Fruit fly (Drosophila melanogaster) whole organism, embryonic: ENCODE measurements around the gene Ptp36E.

ENCODE experiments used
- Aef1 ChIP-seq: fragments of 200-800 bp; sonication (Bioruptor generic); IDR thresholded peaks from 3 replicates; pipeline ENCODE4 v1.3.6; 2022; ENCODE audit warnings: missing biosample characterization, missing genetic modification characterization
- Antp ChIP-seq: fragments of 200-800 bp; sonication (Bioruptor generic); optimal IDR thresholded peaks from 3 replicates; lab custom pipeline; 2016; ENCODE audit warnings: missing biosample characterization, missing genetic modification characterization
- Atf-2 ChIP-seq: fragments of 200-800 bp; sonication (Bioruptor generic); optimal IDR thresholded peaks from 2 replicates; lab custom pipeline; 2016; ENCODE audit warnings: missing biosample characterization, missing genetic modification characterization
- BEAF-32 ChIP-seq: fragments of 200-800 bp; sonication (Bioruptor generic); optimal IDR thresholded peaks from 3 replicates; lab custom pipeline; 2017; ENCODE audit warnings: missing biosample characterization, missing genetic modification characterization, mild to moderate bottlenecking, moderate library complexity, missing genetic modification reagents
- BtbVII ChIP-seq: fragments of 200-800 bp; sonication (Bioruptor generic); optimal IDR thresholded peaks from 3 replicates; lab custom pipeline; 2017; ENCODE audit warnings: missing biosample characterization, mild to moderate bottlenecking, missing genetic modification characterization
- C15 ChIP-seq: fragments of 200-800 bp; sonication (Bioruptor generic); IDR thresholded peaks from 3 replicates; pipeline ENCODE4 v1.3.6; 2022; ENCODE audit warnings: missing biosample characterization, missing genetic modification characterization
- CG10654 ChIP-seq: fragments of 200-800 bp; sonication (Bioruptor generic); optimal IDR thresholded peaks from 2 replicates; lab custom pipeline; 2016; ENCODE audit warnings: missing biosample characterization, missing genetic modification characterization
- CG13775 ChIP-seq: fragments of 200-800 bp; sonication (Bioruptor generic); optimal IDR thresholded peaks from 3 replicates; lab custom pipeline; 2017; ENCODE audit warnings: missing biosample characterization, mild to moderate bottlenecking, missing genetic modification characterization
- CG15011 ChIP-seq: fragments of 200-800 bp; sonication (Bioruptor generic); optimal IDR thresholded peaks from 3 replicates; lab custom pipeline; 2018; ENCODE audit warnings: missing biosample characterization, mild to moderate bottlenecking, missing genetic modification characterization
- CG15073 ChIP-seq: fragments of 200-800 bp; sonication (Bioruptor generic); optimal IDR thresholded peaks from 2 replicates; lab custom pipeline; 2016; ENCODE audit warnings: missing biosample characterization, missing genetic modification characterization
- CG17612 ChIP-seq: fragments of 200-800 bp; sonication (Bioruptor generic); IDR thresholded peaks from 2 replicates; pipeline ENCODE4 v1.3.6; 2022; ENCODE audit warnings: missing biosample characterization, missing genetic modification characterization
- CG18599 ChIP-seq: fragments of 200-800 bp; sonication (Bioruptor generic); optimal IDR thresholded peaks from 3 replicates; lab custom pipeline; 2017; ENCODE audit warnings: missing biosample characterization, missing genetic modification characterization, mild to moderate bottlenecking, moderate library complexity, missing genetic modification reagents
- CG2120 ChIP-seq: fragments of 200-800 bp; sonication (Bioruptor generic); optimal IDR thresholded peaks from 3 replicates; lab custom pipeline; 2016; ENCODE audit warnings: missing biosample characterization, missing genetic modification characterization
- CG3726 ChIP-seq: fragments of 200-800 bp; sonication (Bioruptor generic); IDR thresholded peaks from 3 replicates; pipeline ENCODE4, ENCODE4 v1.3.6; 2022; ENCODE audit warnings: missing biosample characterization, missing genetic modification characterization
- CG4328 ChIP-seq: fragments of 200-800 bp; sonication (Bioruptor generic); optimal IDR thresholded peaks from 3 replicates; lab custom pipeline; 2017; ENCODE audit warnings: missing biosample characterization, missing genetic modification reagents, missing genetic modification characterization
- CG5245 ChIP-seq: fragments of 200-800 bp; sonication (Bioruptor generic); optimal IDR thresholded peaks from 3 replicates; lab custom pipeline; 2016; ENCODE audit warnings: missing biosample characterization, missing genetic modification characterization
- CG6765 ChIP-seq: fragments of 200-800 bp; sonication (Bioruptor generic); optimal IDR thresholded peaks from 3 replicates; lab custom pipeline; 2017; ENCODE audit warnings: missing biosample characterization, mild to moderate bottlenecking, missing genetic modification characterization
- CG7357 ChIP-seq: fragments of 200-800 bp; sonication (Bioruptor generic); IDR thresholded peaks from 3 replicates; pipeline ENCODE4 v1.3.6; 2022; ENCODE audit warnings: missing biosample characterization, missing genetic modification characterization
- CG7556 ChIP-seq: fragments of 200-800 bp; sonication (Bioruptor generic); optimal IDR thresholded peaks from 2 replicates; lab custom pipeline; 2017; ENCODE audit warnings: missing biosample characterization, mild to moderate bottlenecking, missing genetic modification characterization
- CG7963 ChIP-seq: fragments of 200-800 bp; sonication (Bioruptor generic); IDR thresholded peaks from 3 replicates; pipeline ENCODE4 v1.3.6; 2022; ENCODE audit warnings: missing biosample characterization, missing genetic modification characterization; ENCODE audit not compliant: partially characterized antibody
- D ChIP-seq, 2 experiments: fragments of 200-800 bp in 1 of 2; fragments of >200 bp in 1 of 2; sonication (Bioruptor generic) in 1 of 2; optimal IDR thresholded peaks; 2 replicates in 1 of 2; 3 replicates in 1 of 2; lab custom pipeline; 2017; ENCODE audit warnings: mild to moderate bottlenecking in 1 of 2, missing biosample characterization in 1 of 2, missing genetic modification characterization in 1 of 2, missing genetic modification reagents in 1 of 2
- E2f1 ChIP-seq: fragments of 200-800 bp; sonication (Bioruptor generic); IDR thresholded peaks from 2 replicates; pipeline ENCODE4 v1.3.6; 2022; ENCODE audit warnings: missing biosample characterization, missing genetic modification characterization
- Fer3 ChIP-seq: fragments of 200-800 bp; sonication (Bioruptor generic); optimal IDR thresholded peaks from 2 replicates; lab custom pipeline; 2018; ENCODE audit warnings: missing biosample characterization, mild to moderate bottlenecking, missing genetic modification characterization, moderate library complexity
- HLH54F ChIP-seq: fragments of 200-800 bp; sonication (Bioruptor generic); optimal IDR thresholded peaks from 3 replicates; lab custom pipeline; 2016; ENCODE audit warnings: missing biosample characterization, missing genetic modification characterization
- HmgD ChIP-seq: fragments of 200-800 bp; sonication (Bioruptor generic); optimal IDR thresholded peaks from 3 replicates; lab custom pipeline; 2016; ENCODE audit warnings: missing biosample characterization, missing genetic modification characterization
- Lhr ChIP-seq: fragments of 200-800 bp; sonication (Bioruptor generic); optimal IDR thresholded peaks from 3 replicates; lab custom pipeline; 2017; ENCODE audit warnings: mild to moderate bottlenecking, missing biosample characterization, missing genetic modification reagents, missing genetic modification characterization
- Lim3 ChIP-seq: fragments of 200-800 bp; sonication (Bioruptor generic); IDR thresholded peaks from 2 replicates; pipeline ENCODE4 v1.3.6; 2022; ENCODE audit warnings: missing biosample characterization, missing genetic modification characterization
- Neu2 ChIP-seq: fragments of 200-800 bp; sonication (Bioruptor generic); optimal IDR thresholded peaks from 3 replicates; lab custom pipeline; 2016; ENCODE audit warnings: missing biosample characterization, missing genetic modification characterization, borderline replicate concordance
- Ravus ChIP-seq: fragments of 200-800 bp; sonication (Bioruptor generic); IDR thresholded peaks from 2 replicates; pipeline ENCODE4 v1.3.6; 2022; ENCODE audit warnings: missing biosample characterization, missing genetic modification characterization
- Trl ChIP-seq, 3 experiments: fragments of >200 bp in 2 of 3; fragments of 200-800 bp in 1 of 3; sonication (Bioruptor generic) in 1 of 3; optimal IDR thresholded peaks; 2 replicates in 1 of 3; 3 replicates in 2 of 3; lab custom pipeline; 2016 to 2017; ENCODE audit warnings: missing biosample characterization in 1 of 3, missing genetic modification characterization in 1 of 3
- Usf ChIP-seq: fragments of 200-800 bp; sonication (Bioruptor generic); optimal IDR thresholded peaks from 2 replicates; lab custom pipeline; 2017; ENCODE audit warnings: missing genotype, missing biosample characterization, missing genetic modification characterization
- bcd ChIP-seq: fragments of 200-800 bp; sonication (Bioruptor generic); optimal IDR thresholded peaks from 2 replicates; lab custom pipeline; 2017; ENCODE audit warnings: missing biosample characterization, mild to moderate bottlenecking, missing genetic modification characterization
- bowl ChIP-seq: fragments of 200-800 bp; sonication (Bioruptor generic); IDR thresholded peaks from 2 replicates; pipeline ENCODE4 v1.3.6; 2022; ENCODE audit warnings: missing biosample characterization, missing genetic modification characterization
- dm ChIP-seq: fragments of 200-800 bp; sonication (Bioruptor generic); optimal IDR thresholded peaks from 3 replicates; lab custom pipeline; 2016; ENCODE audit warnings: missing biosample characterization, missing genetic modification characterization
- fd3F ChIP-seq: fragments of 200-800 bp; sonication (Bioruptor generic); optimal IDR thresholded peaks from 2 replicates; lab custom pipeline; 2018; ENCODE audit warnings: missing biosample characterization, mild to moderate bottlenecking, missing genetic modification characterization, moderate library complexity
- fd64A ChIP-seq: fragments of 200-800 bp; sonication (Bioruptor generic); optimal IDR thresholded peaks from 3 replicates; lab custom pipeline; 2018; ENCODE audit warnings: missing biosample characterization, mild to moderate bottlenecking, missing genetic modification characterization
- ftz-f1 ChIP-seq: fragments of 200-800 bp; sonication (Bioruptor generic); optimal IDR thresholded peaks from 2 replicates; lab custom pipeline; 2016; ENCODE audit warnings: missing biosample characterization, missing genetic modification characterization
- gcm ChIP-seq: fragments of 200-800 bp; sonication (Bioruptor generic); optimal IDR thresholded peaks from 2 replicates; lab custom pipeline; 2019; ENCODE audit warnings: missing biosample characterization, mild to moderate bottlenecking, missing genetic modification characterization, moderate library complexity
- grau ChIP-seq: fragments of 200-800 bp; optimal IDR thresholded peaks from 3 replicates; lab custom pipeline; 2019; ENCODE audit warnings: missing biosample characterization, mild to moderate bottlenecking, missing genetic modification characterization, moderate library complexity
- gro ChIP-seq: fragments of 200-800 bp; sonication (Bioruptor generic); optimal IDR thresholded peaks from 2 replicates; lab custom pipeline; 2016; ENCODE audit warnings: missing biosample characterization, missing genetic modification characterization
- hth ChIP-seq: fragments of >200 bp; optimal IDR thresholded peaks from 2 replicates; lab custom pipeline; 2017; ENCODE audit warnings: inconsistent platforms
- ind ChIP-seq: fragments of 200-800 bp; sonication (Bioruptor generic); optimal IDR thresholded peaks from 3 replicates; lab custom pipeline; 2016; ENCODE audit warnings: missing biosample characterization, missing genetic modification characterization
- inv ChIP-seq: fragments of 200-800 bp; sonication (Bioruptor generic); IDR thresholded peaks from 2 replicates; pipeline ENCODE4 v1.3.6; 2022; ENCODE audit warnings: missing biosample characterization, missing genetic modification characterization; ENCODE audit not compliant: partially characterized antibody
- klu ChIP-seq: fragments of 200-800 bp; sonication (Bioruptor generic); IDR thresholded peaks from 2 replicates; pipeline ENCODE4 v1.3.6; 2022; ENCODE audit warnings: missing biosample characterization, missing genetic modification characterization
- lmd ChIP-seq: fragments of 200-800 bp; sonication (Bioruptor generic); IDR thresholded peaks from 2 replicates; pipeline ENCODE4 v1.3.6; 2022; ENCODE audit warnings: missing biosample characterization, missing genetic modification characterization
- otp ChIP-seq: fragments of 200-800 bp; sonication (Bioruptor generic); IDR thresholded peaks from 3 replicates; pipeline ENCODE4, ENCODE4 v1.3.6; 2022; ENCODE audit warnings: missing biosample characterization, missing genetic modification characterization
- prd ChIP-seq, 3 experiments: fragments of >200 bp in 2 of 3; fragments of 200-800 bp in 1 of 3; sonication (Bioruptor generic) in 1 of 3; optimal IDR thresholded peaks in 2 of 3; IDR thresholded peaks in 1 of 3; 2 replicates in 2 of 3; 3 replicates in 1 of 3; pipeline versions ENCODE4 v1.3.6 to Lab custom; 2017 to 2022; ENCODE audit warnings: missing biosample characterization in 1 of 3, missing genetic modification characterization in 1 of 3
- wdn ChIP-seq: fragments of 200-800 bp; sonication (Bioruptor generic); IDR thresholded peaks from 2 replicates; pipeline ENCODE4 v1.3.6; 2022; ENCODE audit warnings: missing biosample characterization, missing genetic modification characterization
- z ChIP-seq: fragments of 200-800 bp; sonication (Bioruptor generic); IDR thresholded peaks from 3 replicates; pipeline ENCODE4 v1.3.6; 2022; ENCODE audit warnings: missing biosample characterization, missing genetic modification characterization

The Ptp36E gene

DNA sequence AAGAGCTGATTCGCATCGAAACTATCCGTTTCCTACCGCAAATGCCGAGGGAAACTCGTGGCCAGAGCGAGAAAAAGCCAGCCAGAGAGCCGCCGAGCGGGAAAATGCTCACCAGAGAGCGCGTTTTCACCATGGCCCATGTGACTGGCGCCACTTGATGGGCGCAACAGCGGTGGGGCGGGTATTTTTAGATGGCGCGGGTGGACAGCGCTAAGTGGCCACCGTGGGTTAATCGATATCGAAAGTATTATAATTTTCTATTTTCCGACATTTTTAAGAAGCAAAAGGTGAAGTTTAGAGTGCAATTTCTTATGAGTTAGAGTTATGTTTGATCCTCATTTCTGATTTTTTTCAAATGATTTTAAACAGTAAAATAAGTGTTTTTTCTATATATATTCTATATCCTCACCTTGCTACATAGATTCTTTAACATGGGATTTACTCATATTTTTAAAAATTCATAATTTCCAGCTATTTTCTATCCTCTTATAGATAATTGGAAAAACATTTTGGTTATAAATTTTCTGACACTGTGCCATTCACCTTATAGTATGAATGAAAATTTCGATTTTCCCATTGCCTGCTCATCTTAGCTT is at the start of gene Ptp36E (continued):
- TF ChIP-seq D (optimal IDR thresholded peaks at IDR 0.05; lab: Kevin White, UChicago) (no peak), D (GFP tag; optimal IDR thresholded peaks at IDR 0.05; lab: Kevin White, UChicago) (peak; percentile 76), Usf (GFP tag; lab: Kevin White, UChicago) (peak; percentile 71), dm (GFP tag; lab: Kevin White, UChicago) (no peak), CG7357 (peak; percentile 80), CG7963 (GFP tag; lab: Robert Waterston, UW) (no peak), gcm (GFP tag; lab: Kevin White, UChicago) (no peak), Lim3 (GFP tag; lab: Robert Waterston, UW) (no peak), CG10654 (GFP tag; lab: Kevin White, UChicago) (peak; percentile 56), bcd (GFP tag; lab: Kevin White, UChicago) (peak; percentile 85), klu (GFP tag; lab: Robert Waterston, UW) (peak; percentile 45), ftz-f1 (GFP tag; lab: Kevin White, UChicago) (no peak), CG15073 (GFP tag; lab: Kevin White, UChicago) (no peak), BtbVII (GFP tag; lab: Kevin White, UChicago) (peak; percentile 90), Fer3 (tag; lab: Kevin White, UChicago) (peak; percentile 87), E2f1 (peak; percentile 80), Lhr (GFP tag; lab: Kevin White, UChicago) (peak; percentile 15), prd (optimal IDR thresholded peaks at IDR 0.05; lab: Kevin White, UChicago) (no peak), prd (GFP tag; IDR thresholded peaks at IDR 0.05; lab: Robert Waterston, UW) (peak; percentile 85), CG18599 (GFP tag; lab: Kevin White, UChicago) (peak; percentile 95), bowl (GFP tag; lab: Robert Waterston, UW) (0 out of 2 replicates have a peak, but pooled peaks have one; percentile 22), CG4328 (GFP tag; lab: Kevin White, UChicago) (peak; percentile 74), CG5245 (peak; percentile 8), CG3726 (GFP tag; lab: Robert Waterston, UW) (no peak), CG17612 (GFP tag; lab: Robert Waterston, UW) (peak; percentile 55; the same call in 1 of the 2 replicates), hth (lab: Kevin White, UChicago) (no peak), inv (GFP tag; lab: Robert Waterston, UW) (no peak), fd3F (GFP tag; lab: Kevin White, UChicago) (peak; percentile 48), ind (GFP tag; lab: Kevin White, UChicago) (peak; percentile 83), C15 (GFP tag; lab: Robert Waterston, UW) (peak; percentile 28; the same call in 1 of the 3 replicates), z (GFP tag; lab: Robert Waterston, UW) (no peak), CG7556 (GFP tag; lab: Kevin White, UChicago) (peak; percentile 93), gro (GFP tag; lab: Kevin White, UChicago) (no peak), Trl (optimal IDR thresholded peaks at IDR 0.05; lab: Kevin White, UChicago) (peak; percentile 64 to 71), Trl (GFP tag; optimal IDR thresholded peaks at IDR 0.05; lab: Kevin White, UChicago) (peak; percentile 53), HLH54F (GFP tag; lab: Kevin White, UChicago) (peak; percentile 15), Atf-2 (peak; percentile 12), Neu2 (GFP tag; lab: Kevin White, UChicago) (no peak), CG13775 (GFP tag; lab: Kevin White, UChicago) (peak; percentile 74), HmgD (GFP tag; lab: Kevin White, UChicago) (no peak), CG2120 (peak; percentile 85), BEAF-32 (no peak), CG6765 (GFP tag; lab: Kevin White, UChicago) (peak; percentile 78), CG15011 (GFP tag; lab: Kevin White, UChicago) (peak; percentile 79), otp (peak; percentile 58; the same call in 2 of the 3 replicates), Aef1 (GFP tag; lab: Robert Waterston, UW) (peak; percentile 77), lmd (peak; percentile 89), wdn (GFP tag; lab: Robert Waterston, UW) (0 out of 2 replicates have a peak, but pooled peaks have one; percentile 24), fd64A (GFP tag; lab: Kevin White, UChicago) (no peak), Ravus (GFP tag; lab: Robert Waterston, UW) (no peak; the same call in 1 of the 2 replicates), grau (tag; lab: Kevin White, UChicago) (peak; percentile 90), Antp (peak; percentile 36)
